Worm (Caenorhabditis elegans): Measurements from ENCODE around the gene C26E1.1.

ce11 chrV:13338037-13338436 is 40.7 kb downstream of the C26E1.1 start:
- no peak for TF ChIP-seq him-1 (tag; optimal IDR thresholded peaks at IDR 0.05)
- no peak for TF ChIP-seq dao-5 (tag; optimal IDR thresholded peaks at IDR 0.05)
- TF ChIP-seq W03F9.2 (tag; optimal IDR thresholded peaks at IDR 0.05), result no peak
